Fruit fly (Drosophila melanogaster) whole organism, embryonic: ENCODE data around the gene CG31871.
A peak's percentile ranks its signal among the peaks of the same experiment; 100 is the strongest.

Source experiments
- Adf1 ChIP-seq: fragments of 200-800 bp; sonication (Bioruptor generic); IDR thresholded peaks from 2 replicates; pipeline ENCODE4 v1.3.6; 2022; ENCODE audit warnings: missing biosample characterization, missing genetic modification characterization
- Atf3 ChIP-seq: fragments of 200-800 bp; sonication (Bioruptor generic); optimal IDR thresholded peaks from 3 replicates; lab custom pipeline; 2016; ENCODE audit warnings: missing biosample characterization, missing genetic modification characterization
- Bteb2 ChIP-seq: fragments of 200-800 bp; sonication (Bioruptor generic); optimal IDR thresholded peaks from 2 replicates; lab custom pipeline; 2016; ENCODE audit warnings: missing biosample characterization, missing genetic modification characterization
- CG11085 ChIP-seq: fragments of 200-800 bp; sonication (Bioruptor generic); IDR thresholded peaks from 2 replicates; pipeline ENCODE4 v1.3.6; 2022; ENCODE audit warnings: missing biosample characterization, missing genetic modification characterization
- CG11504 ChIP-seq: fragments of 200-800 bp; sonication (Bioruptor generic); optimal IDR thresholded peaks from 3 replicates; lab custom pipeline; 2019; ENCODE audit warnings: missing biosample characterization, mild to moderate bottlenecking, missing genetic modification characterization, moderate library complexity
- CG11696 ChIP-seq: fragments of 200-800 bp; sonication (Bioruptor generic); IDR thresholded peaks from 2 replicates; pipeline ENCODE4 v1.3.6; 2022; ENCODE audit warnings: missing biosample characterization, missing genetic modification characterization
- CG13894 ChIP-seq: fragments of 200-800 bp; sonication (Bioruptor generic); optimal IDR thresholded peaks from 3 replicates; lab custom pipeline; 2018; ENCODE audit warnings: missing biosample characterization, mild to moderate bottlenecking, missing genetic modification characterization, moderate library complexity
- CG15601 ChIP-seq: fragments of 200-800 bp; sonication (Bioruptor generic); optimal IDR thresholded peaks from 3 replicates; lab custom pipeline; 2019; ENCODE audit warnings: missing biosample characterization, mild to moderate bottlenecking, missing genetic modification characterization, moderate library complexity
- CG18011 ChIP-seq: fragments of 200-800 bp; sonication (Bioruptor generic); optimal IDR thresholded peaks from 2 replicates; lab custom pipeline; 2017; ENCODE audit warnings: missing biosample characterization, missing genetic modification characterization, mild to moderate bottlenecking, moderate library complexity, missing genotype
- CG2199 ChIP-seq: fragments of 200-800 bp; sonication (Bioruptor generic); IDR thresholded peaks from 3 replicates; pipeline ENCODE4 v1.3.6; 2022; ENCODE audit warnings: missing biosample characterization, missing genetic modification characterization
- CG4328 ChIP-seq: fragments of 200-800 bp; sonication (Bioruptor generic); optimal IDR thresholded peaks from 3 replicates; lab custom pipeline; 2017; ENCODE audit warnings: missing biosample characterization, missing genetic modification reagents, missing genetic modification characterization
- CG4360 ChIP-seq: fragments of 200-800 bp; sonication (Bioruptor generic); IDR thresholded peaks from 2 replicates; pipeline ENCODE4 v1.3.6; 2022; ENCODE audit warnings: missing biosample characterization, missing genetic modification characterization
- CG43689 ChIP-seq: fragments of 200-800 bp; sonication (Bioruptor generic); IDR thresholded peaks from 2 replicates; pipeline ENCODE4 v1.3.6; 2022; ENCODE audit warnings: missing biosample characterization, missing genetic modification characterization
- CG5180 ChIP-seq: fragments of 200-800 bp; sonication (Bioruptor generic); optimal IDR thresholded peaks from 3 replicates; lab custom pipeline; 2017; ENCODE audit warnings: missing biosample characterization, missing genetic modification characterization, mild to moderate bottlenecking, moderate library complexity, missing genetic modification reagents
- CG6175 ChIP-seq: fragments of 200-800 bp; sonication (Bioruptor generic); IDR thresholded peaks from 3 replicates; pipeline ENCODE4 v1.3.6; 2022; ENCODE audit warnings: missing biosample characterization, missing genetic modification characterization
- CG7271 ChIP-seq: fragments of 200-800 bp; sonication (Bioruptor generic); optimal IDR thresholded peaks from 2 replicates; lab custom pipeline; 2018; ENCODE audit warnings: missing biosample characterization, mild to moderate bottlenecking, missing genetic modification characterization, moderate library complexity
- CG7556 ChIP-seq: fragments of 200-800 bp; sonication (Bioruptor generic); optimal IDR thresholded peaks from 2 replicates; lab custom pipeline; 2017; ENCODE audit warnings: missing biosample characterization, mild to moderate bottlenecking, missing genetic modification characterization
- CG7786 ChIP-seq: fragments of 200-800 bp; sonication (Bioruptor generic); optimal IDR thresholded peaks from 2 replicates; lab custom pipeline; 2016; ENCODE audit warnings: missing biosample characterization, missing genetic modification characterization
- Dad ChIP-seq: fragments of 200-800 bp; sonication (Bioruptor generic); optimal IDR thresholded peaks from 3 replicates; lab custom pipeline; 2016; ENCODE audit warnings: missing biosample characterization, missing genetic modification characterization
- Deaf1 ChIP-seq: fragments of 200-800 bp; optimal IDR thresholded peaks from 3 replicates; lab custom pipeline; 2019; ENCODE audit warnings: missing biosample characterization, mild to moderate bottlenecking, missing genetic modification characterization, moderate library complexity
- Doc2 ChIP-seq: fragments of 200-800 bp; sonication (Bioruptor generic); IDR thresholded peaks from 2 replicates; pipeline ENCODE4 v1.3.6; 2022; ENCODE audit warnings: missing biosample characterization, missing genetic modification characterization
- Ets65A ChIP-seq: fragments of 200-800 bp; sonication (Bioruptor generic); peaks from one replicate; lab custom pipeline; 2016; ENCODE audit warnings: missing biosample characterization, missing genetic modification characterization
- Gsc ChIP-seq: fragments of 200-800 bp; sonication (Bioruptor generic); IDR thresholded peaks from 2 replicates; pipeline ENCODE4 v1.3.6; 2022; ENCODE audit warnings: missing biosample characterization, missing genetic modification characterization
- H2.0 ChIP-seq: fragments of 200-800 bp; sonication (Bioruptor generic); IDR thresholded peaks from 2 replicates; pipeline ENCODE4 v1.3.6; 2022; ENCODE audit warnings: missing biosample characterization, missing genetic modification characterization
- Lhr ChIP-seq: fragments of 200-800 bp; sonication (Bioruptor generic); optimal IDR thresholded peaks from 3 replicates; lab custom pipeline; 2017; ENCODE audit warnings: mild to moderate bottlenecking, missing biosample characterization, missing genetic modification reagents, missing genetic modification characterization
- Med ChIP-seq: fragments of 200-800 bp; sonication (Bioruptor generic); peaks from one replicate; lab custom pipeline; 2016; ENCODE audit warnings: missing biosample characterization, missing genetic modification characterization, mild to moderate bottlenecking, inconsistent platforms, moderate library complexity
- Oaz ChIP-seq: fragments of 200-800 bp; sonication (Bioruptor generic); IDR thresholded peaks from 2 replicates; pipeline ENCODE4 v1.3.6; 2022; ENCODE audit warnings: missing biosample characterization, missing genetic modification characterization
- Sox102F ChIP-seq: fragments of 200-800 bp; sonication (Bioruptor generic); optimal IDR thresholded peaks from 2 replicates; lab custom pipeline; 2018; ENCODE audit warnings: missing biosample characterization, mild to moderate bottlenecking, missing genetic modification characterization, moderate library complexity
- Spps ChIP-seq: fragments of 200-800 bp; sonication (Bioruptor generic); optimal IDR thresholded peaks from 2 replicates; lab custom pipeline; 2018; ENCODE audit warnings: missing biosample characterization, mild to moderate bottlenecking, missing genetic modification characterization
- Ssrp ChIP-seq: fragments of 200-800 bp; sonication (Bioruptor generic); optimal IDR thresholded peaks from 2 replicates; lab custom pipeline; 2018; ENCODE audit warnings: missing biosample characterization, mild to moderate bottlenecking, missing genetic modification characterization, moderate library complexity
- TFAM ChIP-seq: fragments of 200-800 bp; sonication (Bioruptor generic); optimal IDR thresholded peaks from 2 replicates; lab custom pipeline; 2017; ENCODE audit warnings: missing biosample characterization, missing genetic modification characterization, inconsistent platforms
- Vsx1 ChIP-seq: fragments of 200-800 bp; sonication (Bioruptor generic); optimal IDR thresholded peaks from 2 replicates; lab custom pipeline; 2017; ENCODE audit warnings: missing biosample characterization, mild to moderate bottlenecking, missing genetic modification characterization, missing genetic modification reagents
- al ChIP-seq: fragments of 200-800 bp; sonication (Bioruptor generic); IDR thresholded peaks from 2 replicates; pipeline ENCODE4 v1.3.6; 2022; ENCODE audit warnings: missing biosample characterization, missing genetic modification characterization
- dan ChIP-seq: fragments of 200-800 bp; sonication (Bioruptor generic); IDR thresholded peaks from 2 replicates; pipeline ENCODE4 v1.3.6; 2022; ENCODE audit warnings: missing biosample characterization, missing genetic modification characterization
- hbn ChIP-seq: fragments of 200-800 bp; sonication (Bioruptor generic); IDR thresholded peaks from 2 replicates; pipeline ENCODE4 v1.3.6; 2022; ENCODE audit warnings: missing biosample characterization, missing genetic modification characterization; ENCODE audit not compliant: partially characterized antibody
- ind ChIP-seq: fragments of 200-800 bp; sonication (Bioruptor generic); optimal IDR thresholded peaks from 3 replicates; lab custom pipeline; 2016; ENCODE audit warnings: missing biosample characterization, missing genetic modification characterization
- lov ChIP-seq, 2 experiments: fragments of 200-800 bp in 1 of 2; fragments of >200 bp in 1 of 2; sonication (Bioruptor generic) in 1 of 2; IDR thresholded peaks in 1 of 2; optimal IDR thresholded peaks in 1 of 2; 2 replicates in 1 of 2; 3 replicates in 1 of 2; pipeline versions ENCODE4 v1.3.6 to Lab custom; 2017 to 2022; ENCODE audit warnings: missing biosample characterization in 1 of 2, missing genetic modification characterization in 1 of 2
- luna ChIP-seq: fragments of 200-800 bp; sonication (Bioruptor generic); optimal IDR thresholded peaks from 2 replicates; lab custom pipeline; 2016; ENCODE audit warnings: missing biosample characterization, missing genetic modification characterization
- nau ChIP-seq: fragments of 200-800 bp; sonication (Bioruptor generic); optimal IDR thresholded peaks from 3 replicates; lab custom pipeline; 2017; ENCODE audit warnings: missing biosample characterization, mild to moderate bottlenecking, missing genetic modification characterization, missing genetic modification reagents
- phol ChIP-seq: fragments of 200-800 bp; sonication (Bioruptor generic); optimal IDR thresholded peaks from 3 replicates; lab custom pipeline; 2018; ENCODE audit warnings: missing biosample characterization, mild to moderate bottlenecking, missing genetic modification characterization, moderate library complexity
- psq ChIP-seq: fragments of 200-800 bp; sonication (Bioruptor generic); optimal IDR thresholded peaks from 2 replicates; lab custom pipeline; 2017; ENCODE audit warnings: missing biosample characterization, missing genetic modification characterization
- salm ChIP-seq: fragments of 200-800 bp; sonication (Bioruptor generic); optimal IDR thresholded peaks from 2 replicates; lab custom pipeline; 2018; ENCODE audit warnings: missing biosample characterization, mild to moderate bottlenecking, missing genetic modification characterization
- toy ChIP-seq: fragments of 200-800 bp; sonication (Bioruptor generic); IDR thresholded peaks from 2 replicates; pipeline ENCODE4 v1.3.6; 2022; ENCODE audit warnings: missing biosample characterization, missing genetic modification characterization
- twi ChIP-seq: fragments of 200-800 bp; optimal IDR thresholded peaks from 2 replicates; lab custom pipeline; 2019; ENCODE audit warnings: missing biosample characterization, mild to moderate bottlenecking, missing genetic modification characterization, moderate library complexity

CG31871 gene

dm6 chr2L:10661490-10662240 lies at the start of gene CG31871 (continued):
- TF ChIP-seq CG7556 (peak; percentile 81), Lhr (GFP tag; lab: Kevin White, UChicago) (peak; percentile 34), CG15601 (tag; lab: Kevin White, UChicago) (peak; percentile 79), Ssrp (tag; lab: Kevin White, UChicago) (peak; percentile 84)

dm6 chr2L:10613104-10613503 lies 48.8 kb upstream of the CG31871 start:
- TF ChIP-seq CG13894 (tag; lab: Kevin White, UChicago) (peak; percentile 37), Med (peak; percentile 15), Atf3 (GFP tag; lab: Kevin White, UChicago) (no peak), CG2199 (GFP tag; lab: Robert Waterston, UW) (0 out of 3 replicates have a peak, but pooled peaks have one; percentile 23), CG11696 (GFP tag; lab: Robert Waterston, UW) (no peak), Vsx1 (GFP tag; lab: Kevin White, UChicago) (no peak), Doc2 (GFP tag; lab: Robert Waterston, UW) (no peak), CG4360 (GFP tag; lab: Robert Waterston, UW) (peak; percentile 74), CG7786 (GFP tag; lab: Kevin White, UChicago) (no peak), CG5180 (GFP tag; lab: Kevin White, UChicago) (peak; percentile 49), TFAM (GFP tag; lab: Kevin White, UChicago) (no peak)

- TF ChIP-seq CG4328 (no peak), Bteb2 (GFP tag; lab: Kevin White, UChicago) (no peak), salm (tag; lab: Kevin White, UChicago) (no peak), CG4360 (GFP tag; lab: Robert Waterston, UW) (no peak), CG6175 (GFP tag; lab: Robert Waterston, UW) (no peak), Gsc (GFP tag; lab: Robert Waterston, UW) (no peak), luna (GFP tag; lab: Kevin White, UChicago) (no peak), ind (no peak), CG18011 (GFP tag; lab: Kevin White, UChicago) (no peak), dan (GFP tag; lab: Robert Waterston, UW) (no peak), CG11504 (tag; lab: Kevin White, UChicago) (peak; percentile 49), lov (optimal IDR thresholded peaks at IDR 0.05; lab: Kevin White, UChicago) (no peak), lov (GFP tag; IDR thresholded peaks at IDR 0.05; lab: Robert Waterston, UW) (0 out of 3 replicates have a peak, but pooled peaks have one; percentile 55), Ets65A (GFP tag; lab: Kevin White, UChicago) (no peak), Sox102F (GFP tag; lab: Kevin White, UChicago) (peak; percentile 25), psq (GFP tag; lab: Kevin White, UChicago) (no peak), Deaf1 (tag; lab: Kevin White, UChicago) (no peak), toy (GFP tag; lab: Robert Waterston, UW) (no peak), Adf1 (GFP tag; lab: Robert Waterston, UW) (no peak), H2.0 (no peak), hbn (GFP tag; lab: Robert Waterston, UW) (no peak), CG43689 (GFP tag; lab: Robert Waterston, UW) (0 out of 2 replicates have a peak, but pooled peaks have one; percentile 12), twi (tag; lab: Kevin White, UChicago) (peak; percentile 41), al (GFP tag; lab: Robert Waterston, UW) (no peak), nau (no peak), Dad (GFP tag; lab: Kevin White, UChicago) (no peak), CG11085 (no peak), Spps (tag; lab: Kevin White, UChicago) (peak; percentile 1), CG7271 (tag; lab: Kevin White, UChicago) (no peak), phol (tag; lab: Kevin White, UChicago) (no peak), Oaz (GFP tag; lab: Robert Waterston, UW) (no peak)
Observed at dm6 chr2L:10614660-10615479, 47.0 kb upstream of the CG31871 start.
